Fruit fly (Drosophila melanogaster) S2 (cell line): ENCODE results near the gene DAAM.

Source experiments
- CG8478 ChIP-seq: fragments of >200 bp; optimal IDR thresholded peaks from 2 replicates; lab custom pipeline; 2018
- CTCF ChIP-seq, 2 experiments: fragments of >200 bp; optimal IDR thresholded peaks; 2 replicates each; lab custom pipeline; 2018

The DAAM gene

DNA sequence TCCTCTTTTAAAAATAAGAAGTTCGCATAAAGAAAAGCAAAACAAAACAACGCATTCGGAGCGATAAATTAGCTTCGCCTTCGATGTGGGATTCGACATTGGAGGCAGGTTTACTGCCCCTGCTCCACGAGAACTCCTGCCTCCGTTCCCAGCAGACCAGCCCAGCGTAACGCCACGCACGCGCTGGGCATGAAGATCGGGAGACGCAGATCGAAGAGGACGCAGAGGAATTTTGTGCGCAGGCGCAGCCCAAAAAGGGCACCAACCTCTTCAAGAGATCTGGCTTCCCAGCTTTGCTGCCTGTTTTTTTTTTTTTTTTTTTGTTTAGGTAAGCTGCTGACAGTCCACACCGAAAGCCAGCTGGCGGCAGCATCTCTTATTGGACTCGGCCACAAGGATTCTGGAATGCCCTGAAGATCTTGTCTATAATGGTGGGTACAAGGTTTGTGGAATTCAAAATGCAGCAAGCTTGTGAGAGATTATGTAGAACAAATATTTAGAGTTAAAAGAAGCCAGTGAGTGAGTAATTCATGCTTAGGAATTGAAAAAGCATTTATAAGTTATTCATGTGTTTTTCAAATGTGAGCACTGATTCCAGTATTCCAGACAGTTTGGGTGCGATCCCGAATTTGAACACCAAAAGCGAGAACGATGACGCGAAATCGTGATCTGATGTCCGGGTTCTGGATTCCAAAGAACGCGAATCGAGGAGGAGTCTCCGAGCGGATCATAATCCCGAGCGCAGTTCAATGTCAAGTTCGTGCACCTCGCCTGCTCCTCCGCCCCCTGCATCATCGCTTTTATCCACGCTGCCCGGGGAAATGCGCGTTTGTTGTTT is 1.8 kb downstream of the DAAM start:
- TF ChIP-seq CG8478 (lab: Kevin White, UChicago) (no peak), CTCF (optimal IDR thresholded peaks at IDR 0.05; lab: Kevin White, UChicago) (no peak)

DNA sequence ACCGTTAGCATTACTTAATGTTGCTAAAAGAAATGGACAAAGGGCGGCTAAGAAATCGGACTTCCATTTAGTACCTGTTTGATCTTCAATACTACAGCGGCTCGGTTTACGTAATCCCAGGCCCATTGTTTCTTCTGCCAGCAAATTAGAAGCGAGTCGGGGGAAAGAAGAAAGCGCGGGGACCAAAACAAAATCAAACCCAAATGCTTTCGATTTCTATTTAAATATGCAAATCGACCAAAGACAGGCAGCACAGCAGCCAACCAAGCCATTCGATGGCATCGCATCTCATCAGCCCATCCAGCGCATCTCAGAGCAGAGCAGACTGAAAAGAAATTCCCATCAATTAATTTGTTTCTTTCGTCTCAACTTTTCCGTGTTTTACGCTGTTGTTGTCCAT is 9.7 kb downstream of the DAAM start:
- TF ChIP-seq CTCF (optimal IDR thresholded peaks at IDR 0.05; lab: Kevin White, UChicago) = no peak
- TF ChIP-seq CG8478 (lab: Kevin White, UChicago) = no peak

DNA sequence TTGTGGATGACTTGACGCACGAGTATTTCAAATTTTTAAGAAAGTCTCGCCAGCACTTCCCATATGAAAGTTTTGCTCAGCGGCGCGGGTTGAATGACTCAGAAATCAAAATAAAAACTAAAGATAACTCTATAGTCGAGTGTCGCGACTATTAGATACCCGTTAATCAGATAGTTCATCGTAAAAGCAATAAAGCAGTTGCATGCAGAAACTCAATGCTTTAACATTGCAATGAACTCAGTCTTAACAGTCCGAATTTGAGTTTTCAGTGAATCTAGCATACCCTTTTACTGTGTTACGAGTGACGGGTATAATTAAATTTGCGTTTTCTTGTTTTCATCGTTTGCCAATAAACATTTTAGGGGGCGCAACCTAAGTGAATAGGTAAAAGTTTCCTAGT is 10.9 kb downstream of the DAAM start:
- TF ChIP-seq CG8478 (lab: Kevin White, UChicago) (no peak), CTCF (optimal IDR thresholded peaks at IDR 0.05; lab: Kevin White, UChicago) (no peak)

DNA sequence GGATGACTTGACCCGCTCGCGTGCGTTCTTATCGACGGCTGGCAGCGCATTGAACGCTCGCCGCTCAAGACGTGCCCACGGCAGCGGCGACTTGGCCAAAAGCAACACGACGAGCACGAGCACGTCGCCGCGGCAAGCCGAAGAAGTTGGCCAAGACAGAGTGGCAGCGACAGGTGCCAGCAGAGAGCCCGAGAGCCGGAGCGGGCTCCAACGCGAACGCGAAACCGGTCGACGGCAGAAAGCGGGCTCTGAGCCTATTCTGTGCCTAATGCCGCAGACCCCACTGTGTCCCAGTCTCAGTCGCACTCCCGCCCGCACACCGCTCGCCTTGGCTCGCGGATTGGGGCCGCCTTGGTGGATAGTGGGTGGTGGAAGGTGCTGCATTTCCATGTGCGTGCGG is 13.7 kb downstream of the DAAM start:
- no peak for TF ChIP-seq CTCF (optimal IDR thresholded peaks at IDR 0.05; lab: Kevin White, UChicago)
- TF ChIP-seq CG8478 (lab: Kevin White, UChicago) = no peak

DNA sequence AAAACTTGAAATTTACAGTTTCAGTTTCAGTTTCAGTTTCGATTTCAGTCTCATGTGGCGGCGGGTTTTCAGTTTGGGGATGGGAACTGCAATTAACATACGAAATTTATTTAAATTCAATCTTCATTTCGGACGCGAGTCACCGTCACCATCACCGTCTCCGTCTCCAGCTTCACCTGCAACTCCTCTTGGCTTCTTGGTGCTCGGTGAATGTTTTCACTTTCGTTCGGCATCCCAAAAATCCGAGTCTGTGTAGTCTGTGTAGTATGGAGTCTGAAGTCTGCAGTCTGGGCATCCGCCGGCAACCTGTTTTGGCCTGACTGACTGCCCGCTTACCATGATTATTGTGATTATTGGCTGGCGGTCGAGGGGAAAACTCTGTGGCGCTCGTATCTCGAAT is 18.2 kb downstream of the DAAM start:
- no peak for TF ChIP-seq CTCF (optimal IDR thresholded peaks at IDR 0.05; lab: Kevin White, UChicago)
- TF ChIP-seq CG8478 (lab: Kevin White, UChicago) = no peak

DNA sequence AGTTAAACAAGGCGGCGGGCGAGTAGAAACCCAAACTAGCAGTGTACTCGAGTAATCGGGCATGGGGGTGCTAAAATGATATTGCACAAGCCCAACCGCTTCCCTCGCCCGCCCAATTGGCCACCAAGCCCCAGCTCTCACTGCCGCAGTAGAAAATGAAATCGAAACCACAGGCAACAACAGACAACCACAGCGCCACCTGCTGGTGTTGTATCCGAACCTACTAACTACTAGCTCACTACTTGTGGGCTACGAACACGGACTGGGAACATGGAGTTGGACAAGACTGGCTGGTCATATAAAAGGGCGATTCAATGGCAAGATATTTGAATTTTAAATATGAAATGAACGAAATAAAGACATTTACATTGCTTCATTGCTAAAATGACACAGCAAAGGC is 22.2 kb downstream of the DAAM start:
- TF ChIP-seq CTCF (optimal IDR thresholded peaks at IDR 0.05; lab: Kevin White, UChicago) (peak; percentile 65 to 70), CG8478 (lab: Kevin White, UChicago) (no peak)

DNA sequence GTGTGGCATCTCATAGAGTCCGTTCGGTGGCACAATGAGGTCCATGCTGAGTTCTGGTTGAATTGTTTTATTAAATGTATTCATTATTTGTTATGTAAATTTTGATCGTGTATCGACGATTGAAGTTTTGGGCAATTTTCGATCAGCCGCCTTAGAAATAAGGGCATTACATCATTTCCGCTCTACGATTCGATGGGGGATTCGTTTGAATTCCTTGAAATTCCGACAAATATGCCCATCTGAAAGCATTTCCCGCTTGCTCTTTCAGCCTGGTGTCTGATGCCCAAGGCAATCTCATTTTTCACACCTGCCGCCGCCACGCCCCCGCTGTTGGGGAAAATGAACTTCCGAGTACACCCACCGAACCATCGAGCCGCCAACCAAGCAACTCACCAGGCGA is 23.9 kb downstream of the DAAM start, which contains the start of gene CG32811:
TSS of gene CG32811 (minus strand) at position 101 of the 400 bp plus-strand sequence.
- no peak for TF ChIP-seq CG8478 (lab: Kevin White, UChicago)
- TF ChIP-seq CTCF (optimal IDR thresholded peaks at IDR 0.05; lab: Kevin White, UChicago) = no peak

DNA sequence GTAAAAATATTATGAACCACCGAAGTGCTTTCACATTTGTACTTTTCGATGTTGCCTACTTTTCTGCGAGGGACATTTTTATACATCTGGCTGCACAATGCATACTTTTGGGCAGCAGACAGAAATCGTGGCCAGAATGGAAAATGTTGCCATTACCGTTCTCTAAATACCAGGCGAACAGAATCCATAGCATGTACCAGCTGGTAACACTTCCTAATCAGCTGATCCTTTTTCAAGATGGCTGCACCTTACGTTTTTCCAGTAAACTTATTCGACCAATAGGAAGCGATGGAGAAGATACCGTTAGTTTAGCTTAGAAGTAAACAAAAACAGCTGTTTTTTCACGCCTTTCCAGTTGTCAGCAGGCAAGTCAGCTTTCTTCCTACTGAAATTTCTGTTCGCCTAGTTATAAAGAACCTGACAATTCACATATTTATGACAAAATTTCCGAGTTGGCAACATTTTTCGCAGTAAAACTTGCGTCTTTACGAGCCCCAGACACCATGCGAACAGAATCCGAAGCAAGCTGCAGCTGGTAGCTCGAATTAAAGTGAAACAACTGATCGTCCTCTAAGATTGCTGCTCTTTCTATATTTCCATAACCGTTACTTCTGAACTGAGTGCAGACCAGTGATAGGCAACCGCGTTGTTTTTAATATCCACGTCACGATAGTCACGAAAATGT is 33.1 kb downstream of the DAAM start:
- TF ChIP-seq CTCF (optimal IDR thresholded peaks at IDR 0.05; lab: Kevin White, UChicago) (peak; percentile 16), CG8478 (lab: Kevin White, UChicago) (no peak)

DNA sequence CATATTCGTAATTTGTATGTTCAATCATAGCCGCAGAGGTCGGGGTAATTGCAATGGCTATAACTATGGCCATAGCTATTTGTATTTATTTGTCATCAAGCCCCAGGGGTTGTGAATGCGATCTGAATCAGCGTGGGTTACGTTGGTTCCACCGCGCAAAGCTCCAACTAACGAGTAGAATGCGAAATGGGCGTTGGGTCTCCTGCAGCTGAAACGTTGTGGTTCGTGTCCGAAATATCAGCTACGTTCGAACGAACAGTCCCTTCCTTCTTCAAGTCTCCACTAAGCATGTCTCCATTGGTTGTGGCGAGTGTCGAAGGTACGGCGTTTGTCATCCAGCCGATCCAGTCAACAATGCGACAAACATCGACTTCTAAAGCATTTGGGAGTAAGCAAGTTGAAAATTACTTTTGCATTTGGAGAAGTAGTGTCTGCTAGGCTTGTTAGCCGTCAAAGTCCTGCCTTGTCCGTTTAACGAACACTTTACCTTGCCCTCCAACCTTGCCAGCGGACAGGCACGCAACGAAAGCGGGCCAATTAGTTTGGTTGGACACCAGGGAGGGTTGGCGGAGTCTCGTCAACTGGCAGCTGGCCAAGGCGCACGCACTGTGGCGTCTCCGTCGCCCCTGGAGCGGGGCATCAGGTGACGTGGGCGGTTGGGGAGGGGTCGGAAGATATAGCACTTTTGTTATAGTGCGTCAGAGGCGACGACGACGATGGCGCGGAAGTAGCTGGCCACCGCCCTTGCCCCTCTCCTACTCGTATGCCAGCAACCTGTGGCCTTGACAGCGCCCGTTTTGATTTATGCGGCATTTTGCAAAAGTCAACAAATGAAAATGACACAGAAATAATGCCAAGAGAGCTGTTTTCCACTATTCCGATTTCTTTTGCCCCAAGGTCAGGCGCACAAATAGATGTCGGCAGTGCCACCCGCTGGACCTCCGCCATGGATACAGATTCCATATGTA is 35.0 kb downstream of the DAAM start, which contains the start of gene CG32812:
TSS of gene CG32812 (plus strand) at position 423 of the 968 bp plus-strand sequence.
- TF ChIP-seq CG8478 (lab: Kevin White, UChicago) = no peak
- peak; percentile 26 to 68 for TF ChIP-seq CTCF (optimal IDR thresholded peaks at IDR 0.05; lab: Kevin White, UChicago)

DNA sequence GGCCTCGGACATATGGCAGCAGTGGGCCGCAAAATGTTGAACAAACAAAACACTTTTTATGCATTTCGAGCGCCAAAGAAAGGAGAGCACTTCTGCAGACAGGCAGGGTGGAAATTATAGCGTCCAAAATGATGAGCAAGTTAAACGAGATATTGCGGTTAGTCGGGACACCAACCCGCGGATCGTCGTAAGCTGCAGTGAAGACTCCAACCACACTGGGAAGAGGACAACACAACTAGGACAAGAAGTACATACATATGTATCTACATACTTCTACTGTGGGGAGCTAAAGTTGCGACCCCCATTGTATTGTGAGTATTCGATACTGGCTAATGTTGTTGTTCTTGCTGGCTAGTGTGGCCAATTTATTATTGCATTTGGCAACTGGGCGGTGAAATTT is 36.0 kb downstream of the DAAM start:
- TF ChIP-seq CTCF (optimal IDR thresholded peaks at IDR 0.05; lab: Kevin White, UChicago) (peak; percentile 61 to 70), CG8478 (lab: Kevin White, UChicago) (no peak)

DNA sequence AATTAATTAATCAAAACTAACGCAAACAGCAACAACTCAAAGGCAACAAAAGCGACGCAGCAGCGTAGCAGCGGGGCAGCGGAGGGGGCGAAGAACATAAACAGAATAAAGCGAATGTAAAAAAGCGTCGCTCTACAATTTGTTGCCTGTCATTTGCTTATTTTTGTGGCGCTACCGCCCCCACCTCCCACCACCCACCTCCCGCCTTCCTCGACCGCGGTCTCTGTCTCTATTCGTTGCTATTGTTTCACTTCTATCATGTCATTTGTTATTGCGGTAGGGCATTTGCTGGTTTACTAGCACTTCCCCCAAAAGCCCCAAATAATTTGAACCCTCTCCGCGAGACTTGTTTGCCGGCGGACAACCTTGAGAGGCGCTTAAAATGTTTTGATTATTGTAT is 36.9 kb downstream of the DAAM start:
- no peak for TF ChIP-seq CTCF (optimal IDR thresholded peaks at IDR 0.05; lab: Kevin White, UChicago)
- TF ChIP-seq CG8478 (lab: Kevin White, UChicago) = no peak

DNA sequence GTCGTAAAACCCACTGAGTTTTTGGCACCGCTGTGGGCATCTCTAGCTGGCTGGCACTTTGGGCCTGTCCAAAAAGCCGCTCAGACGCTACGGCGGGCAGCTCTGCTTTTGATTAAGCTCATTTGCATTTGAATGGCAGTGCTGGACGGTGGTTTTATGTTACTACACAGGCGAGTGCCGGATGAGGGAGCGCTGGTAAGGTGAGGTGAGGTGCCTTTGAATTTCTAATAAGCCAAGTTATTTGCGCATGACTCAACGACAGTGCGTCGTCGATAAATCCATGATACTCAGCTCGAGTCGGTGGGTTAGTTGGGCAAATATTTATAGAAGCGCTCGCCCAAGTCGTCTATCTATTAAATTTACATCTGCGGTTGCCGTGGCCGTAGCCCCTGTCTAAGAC is 37.9 kb downstream of the DAAM start:
- TF ChIP-seq CTCF (optimal IDR thresholded peaks at IDR 0.05; lab: Kevin White, UChicago) (no peak), CG8478 (lab: Kevin White, UChicago) (no peak)

DNA sequence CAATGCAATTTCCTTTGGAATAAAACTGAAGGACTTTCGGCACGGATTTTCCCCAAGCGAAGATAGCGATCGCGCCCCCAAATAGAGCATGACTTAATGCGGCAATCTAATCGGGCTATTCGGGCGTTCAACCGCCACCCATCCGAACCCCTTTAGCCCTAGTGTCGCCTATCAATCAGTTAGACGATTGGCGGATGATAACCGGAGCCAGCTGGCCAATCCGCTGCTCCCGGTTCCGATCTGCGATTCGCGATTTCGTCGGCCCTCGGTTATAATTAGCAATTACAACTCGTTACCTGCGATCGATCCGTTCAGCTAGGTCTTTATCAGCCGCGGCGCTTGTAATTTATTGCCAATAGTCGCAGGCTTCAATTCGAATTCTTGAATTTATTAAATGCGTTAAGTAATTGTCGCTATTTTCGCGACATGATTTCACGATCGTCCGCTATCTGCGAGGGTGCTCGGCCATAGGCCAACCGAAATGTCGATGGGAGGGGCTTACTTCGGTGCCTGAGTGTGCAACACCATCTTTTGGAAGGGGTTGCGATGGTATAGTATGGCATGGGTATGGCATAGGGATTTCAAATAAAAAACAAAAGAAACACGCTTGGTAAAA is 39.1 kb downstream of the DAAM start:
- no peak for TF ChIP-seq CG8478 (lab: Kevin White, UChicago)
- no peak for TF ChIP-seq CTCF (optimal IDR thresholded peaks at IDR 0.05; lab: Kevin White, UChicago)

DNA sequence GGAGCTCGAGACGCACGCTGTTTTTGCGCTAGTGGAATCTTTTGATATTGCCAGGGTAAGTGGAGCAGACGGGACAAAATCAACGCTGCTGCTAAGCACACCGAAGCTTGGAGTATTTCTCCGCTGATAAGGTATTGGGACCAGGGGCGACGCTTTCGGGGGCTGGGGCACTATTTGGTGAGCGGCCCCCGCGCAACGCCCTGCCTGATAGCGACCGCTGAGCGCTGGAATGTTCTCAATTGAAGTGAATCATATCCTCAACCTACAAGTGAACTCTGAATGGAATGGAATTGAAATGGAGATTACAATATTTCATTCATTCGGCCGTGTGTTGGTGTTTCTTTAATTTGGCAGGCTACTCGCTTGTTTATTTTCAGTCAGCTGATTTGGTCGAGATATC is 39.7 kb downstream of the DAAM start:
- TF ChIP-seq CG8478 (lab: Kevin White, UChicago) = no peak
- TF ChIP-seq CTCF (optimal IDR thresholded peaks at IDR 0.05; lab: Kevin White, UChicago) = no peak
